Worm (Caenorhabditis elegans) whole organism, L1 larva: ENCODE measurements around the gene C35C5.8.

ENCODE experiments used
- C16A3.4 ChIP-seq: fragments of 150-350 bp; optimal IDR thresholded peaks from 2 replicates; lab custom pipeline; 2014; ENCODE audit warnings: missing biosample characterization, missing genetic modification characterization
- alr-1 ChIP-seq: fragments of 200-800 bp; sonication (Bioruptor generic); optimal IDR thresholded peaks from 2 replicates; lab custom pipeline; 2018; ENCODE audit warnings: borderline replicate concordance, mild to moderate bottlenecking, missing genetic modification characterization, missing compliant biosample characterization
- blmp-1 ChIP-seq: fragments of 150-350 bp; optimal IDR thresholded peaks from 2 replicates; lab custom pipeline; 2014; ENCODE audit warnings: missing biosample characterization, missing genetic modification characterization
- ceh-82 ChIP-seq, 3 experiments: fragments of 150-350 bp in 1 of 3; sonication (generic microtip) in 2 of 3; optimal IDR thresholded peaks; 2 replicates each; lab custom pipeline; 2014 to 2017; ENCODE audit warnings: missing biosample characterization in 3 of 3, missing genetic modification characterization in 3 of 3
- ceh-90 ChIP-seq: sonication (generic microtip); optimal IDR thresholded peaks from 2 replicates; lab custom pipeline; 2016; ENCODE audit warnings: missing genetic modification characterization, missing compliant biosample characterization
- efl-3 ChIP-seq: fragments of 200-800 bp; sonication (Bioruptor generic); optimal IDR thresholded peaks from 2 replicates; lab custom pipeline; 2018; ENCODE audit warnings: mild to moderate bottlenecking, missing genetic modification characterization, missing compliant biosample characterization
- elt-2 ChIP-seq: sonication (generic microtip); optimal IDR thresholded peaks from 2 replicates; lab custom pipeline; 2016; ENCODE audit warnings: missing genetic modification characterization, mild to moderate bottlenecking, inconsistent platforms, missing compliant biosample characterization, missing genetic modification reagents
- elt-3 ChIP-seq, 6 experiments: fragments of 150-350 bp in 1 of 6; sonication (generic microtip); optimal IDR thresholded peaks; 2 replicates each; lab custom pipeline; 2017 to 2018; ENCODE audit warnings: missing biosample characterization in 6 of 6, missing genetic modification characterization in 6 of 6, inconsistent platforms in 1 of 6
- ets-5 ChIP-seq: fragments of 200-800 bp; sonication (Bioruptor generic); IDR thresholded peaks from 2 replicates; pipeline ENCODE4 v1.3.6; 2022; ENCODE audit warnings: missing genetic modification characterization, missing compliant biosample characterization
- fkh-10 ChIP-seq: sonication (generic microtip); optimal IDR thresholded peaks from 2 replicates; lab custom pipeline; 2017; ENCODE audit warnings: missing biosample characterization, missing genetic modification reagents, missing genetic modification characterization
- fkh-4 ChIP-seq: sonication (generic microtip); optimal IDR thresholded peaks from 2 replicates; lab custom pipeline; 2016; ENCODE audit warnings: missing compliant biosample characterization, missing genetic modification characterization, borderline replicate concordance
- hlh-17 ChIP-seq: fragments of 200-800 bp; sonication (Bioruptor generic); optimal IDR thresholded peaks from 2 replicates; lab custom pipeline; 2018; ENCODE audit warnings: missing genetic modification characterization, mild to moderate bottlenecking, missing compliant biosample characterization, moderate library complexity, borderline replicate concordance
- lin-14 ChIP-seq: fragments of 200-800 bp; sonication (Bioruptor generic); optimal IDR thresholded peaks from 2 replicates; lab custom pipeline; 2018; ENCODE audit warnings: mild to moderate bottlenecking, missing genetic modification characterization, moderate library complexity, missing compliant biosample characterization
- lin-35 ChIP-seq, 2 experiments: fragments of 150-350 bp; optimal IDR thresholded peaks; 2 replicates each; lab custom pipeline; 2014; ENCODE audit warnings: missing biosample characterization in 2 of 2, missing genetic modification characterization in 2 of 2, missing genetic modification reagents in 2 of 2
- mef-2 ChIP-seq: fragments of 150-350 bp; optimal IDR thresholded peaks from 2 replicates; lab custom pipeline; 2014; ENCODE audit warnings: missing biosample characterization, missing genetic modification characterization
- mep-1 ChIP-seq: fragments of 150-350 bp; optimal IDR thresholded peaks from 2 replicates; lab custom pipeline; 2014; ENCODE audit warnings: missing biosample characterization, missing genetic modification characterization
- nhr-19 ChIP-seq: fragments of 200-800 bp; sonication (Bioruptor generic); conservative IDR thresholded peaks from 2 replicates; pipeline ENCODE4 v1.3.6; 2022; ENCODE audit warnings: missing genetic modification characterization, missing compliant biosample characterization
- nhr-20 ChIP-seq: sonication (generic microtip); optimal IDR thresholded peaks from 2 replicates; lab custom pipeline; 2016; ENCODE audit warnings: mild to moderate bottlenecking, missing genetic modification characterization, missing compliant biosample characterization
- nhr-85 ChIP-seq: sonication (generic microtip); peaks from one replicate; lab custom pipeline; 2016; ENCODE audit warnings: missing genetic modification characterization, inconsistent platforms, missing compliant biosample characterization
- pag-3 ChIP-seq: sonication (generic microtip); optimal IDR thresholded peaks from 2 replicates; lab custom pipeline; 2017; ENCODE audit warnings: missing genetic modification characterization, mild to moderate bottlenecking, missing compliant biosample characterization, antibody characterized with exemption, borderline replicate concordance; ENCODE audit not compliant: insufficient read depth
- skn-1 ChIP-seq: fragments of 150-350 bp; optimal IDR thresholded peaks from 2 replicates; lab custom pipeline; 2014; ENCODE audit warnings: missing biosample characterization, missing genetic modification characterization
- snu-23 ChIP-seq: sonication (generic microtip); optimal IDR thresholded peaks from 2 replicates; lab custom pipeline; 2016; ENCODE audit warnings: missing genetic modification characterization, missing compliant biosample characterization
- tbx-2 ChIP-seq: sonication (generic microtip); optimal IDR thresholded peaks from 2 replicates; lab custom pipeline; 2016; ENCODE audit warnings: missing genetic modification characterization, missing compliant biosample characterization
- tlp-1 ChIP-seq: fragments of 150-350 bp; optimal IDR thresholded peaks from 2 replicates; lab custom pipeline; 2014; ENCODE audit warnings: missing biosample characterization, missing genetic modification characterization
- vab-15 ChIP-seq: sonication (generic microtip); optimal IDR thresholded peaks from 2 replicates; lab custom pipeline; 2017; ENCODE audit warnings: missing genotype, mild to moderate bottlenecking, missing genetic modification characterization, missing compliant biosample characterization
- zip-4 ChIP-seq: fragments of 200-800 bp; sonication (Bioruptor generic); optimal IDR thresholded peaks from 2 replicates; lab custom pipeline; 2018; ENCODE audit warnings: mild to moderate bottlenecking, missing genetic modification characterization, moderate library complexity, missing compliant biosample characterization
- ztf-4 ChIP-seq: fragments of 150-350 bp; optimal IDR thresholded peaks from 2 replicates; lab custom pipeline; 2014; ENCODE audit warnings: missing biosample characterization, missing genetic modification characterization

Gene C35C5.8

ce11 chrX:11533543-11534003 lies at the start of gene C35C5.8:
TSS of gene C35C5.8 (plus strand) at chrX:11533593.
- TF ChIP-seq elt-3 (tag; optimal IDR thresholded peaks at IDR 0.05; lab: Kevin White, UChicago) (peak in 1 of 6 experiments; percentile 32), hlh-17 (GFP tag; lab: Kevin White, UChicago) (no peak), blmp-1 (tag; lab: Kevin White, UChicago) (peak; percentile 26), snu-23 (peak; percentile 19), fkh-10 (no peak), nhr-85 (tag; lab: Kevin White, UChicago) (peak; percentile 82), nhr-20 (peak; percentile 71), nhr-19 (GFP tag; lab: Robert Waterston, UW) (peak; percentile 61)

DNA sequence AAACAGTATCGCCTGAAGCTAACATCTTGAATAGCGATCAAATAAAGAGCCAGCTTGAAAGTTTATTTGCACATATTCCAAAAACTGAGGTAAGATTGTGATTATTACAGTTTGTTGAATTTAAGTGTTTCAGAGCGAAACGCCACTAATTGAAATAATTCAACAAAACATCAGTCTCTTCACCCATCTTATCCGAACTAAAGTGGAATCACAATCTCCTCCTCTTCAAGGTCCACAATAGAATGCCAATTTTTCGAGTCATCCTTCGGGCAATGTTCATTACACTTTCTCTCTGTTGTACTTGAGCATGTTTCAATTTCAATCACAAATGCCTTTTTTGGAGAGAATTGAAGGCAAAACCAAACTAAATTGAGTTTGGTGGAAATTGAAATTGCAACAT lies 49.4 kb upstream of the C35C5.8 start:
- TF ChIP-seq ceh-82 (tag; optimal IDR thresholded peaks at IDR 0.05; lab: Kevin White, UChicago) (no peak), mep-1 (tag; lab: Kevin White, UChicago) (no peak), skn-1 (no peak), tbx-2 (tag; lab: Kevin White, UChicago) (peak; percentile 8), C16A3.4 (tag; lab: Kevin White, UChicago) (no peak)

- TF ChIP-seq ceh-90 (tag; lab: Kevin White, UChicago) (no peak), lin-14 (GFP tag; lab: Kevin White, UChicago) (no peak), elt-3 (tag; optimal IDR thresholded peaks at IDR 0.05; lab: Kevin White, UChicago) (no peak)
- TF ChIP-seq, all 84 proteins: peak for 0
Observed at ce11 chrX:11487484-11487883, 45.9 kb upstream of the C35C5.8 start, which contains the start of gene spp-9. TSS of gene spp-9 (plus strand) at chrX:11487784.

ce11 chrX:11489830-11490229 lies 43.6 kb upstream of the C35C5.8 start, which contains the start of gene spp-21:
TSS of gene spp-21 (plus strand) at chrX:11490130.
- TF ChIP-seq fkh-4 (tag; lab: Kevin White, UChicago) (no peak), vab-15 (tag; lab: Kevin White, UChicago) (no peak), mef-2 (tag; lab: Kevin White, UChicago) (no peak), tlp-1 (tag; lab: Kevin White, UChicago) (no peak), efl-3 (GFP tag; lab: Kevin White, UChicago) (no peak), snu-23 (no peak), ets-5 (GFP tag; lab: Robert Waterston, UW) (no peak), zip-4 (no peak), lin-35 (GFP tag; optimal IDR thresholded peaks at IDR 0.05; lab: Kevin White, UChicago) (no peak), ztf-4 (tag; lab: Kevin White, UChicago) (no peak)

- no peak for TF ChIP-seq skn-1
Observed at ce11 chrX:11491835-11492234, 41.6 kb upstream of the C35C5.8 start.

ce11 chrX:11498871-11499270 lies 34.5 kb upstream of the C35C5.8 start:
- peak; percentile 23 for TF ChIP-seq elt-2 (tag; lab: Kevin White, UChicago)
- no peak for TF ChIP-seq alr-1 (tag; lab: Kevin White, UChicago)
- TF ChIP-seq fkh-10 = no peak
- TF ChIP-seq, all 84 proteins: peak for 1

ce11 chrX:11499738-11500137 lies 33.7 kb upstream of the C35C5.8 start, which contains the start of gene T25C12.3:
TSS of gene T25C12.3 (minus strand) at chrX:11499999.
- TF ChIP-seq elt-2 (tag; lab: Kevin White, UChicago) = peak; percentile 47
- no peak for TF ChIP-seq pag-3 (tag; lab: Kevin White, UChicago)
